Worm (Caenorhabditis elegans): ENCODE data around the gene srh-217.

The srh-217 gene

ce11 chrV:20195451-20196036 is at the start of gene srh-217, which contains the start of gene Y113G7B.28:
srh-217 (minus strand) TSS chrV:20195551.
Y113G7B.28 (plus strand) TSS chrV:20195986.
- TF ChIP-seq lir-3 (tag; optimal IDR thresholded peaks at IDR 0.05; ENCODE audit: poor library complexity): no peak
- TF ChIP-seq tlp-1 (tag; optimal IDR thresholded peaks at IDR 0.05): no peak
- TF ChIP-seq ceh-63 (GFP tag; optimal IDR thresholded peaks at IDR 0.05): no peak
- no peak for TF ChIP-seq nhr-85 (tag)
- no peak for TF ChIP-seq ztf-11 (tag; optimal IDR thresholded peaks at IDR 0.05)
- TF ChIP-seq nhr-237 (tag; optimal IDR thresholded peaks at IDR 0.05): no peak
- TF ChIP-seq efl-1 (optimal IDR thresholded peaks at IDR 0.05): no peak
- peak in 1 of 2 experiments; percentile 57 for TF ChIP-seq efl-1 (GFP tag; optimal IDR thresholded peaks at IDR 0.05 in 1 of 2)

- TF ChIP-seq swsn-7 (tag; optimal IDR thresholded peaks at IDR 0.05) (no peak), ztf-11 (tag; optimal IDR thresholded peaks at IDR 0.05) (no peak), dsc-1 (tag; optimal IDR thresholded peaks at IDR 0.05) (no peak), ets-5 (GFP tag; IDR thresholded peaks at IDR 0.05) (0 out of 2 replicates have a peak, but pooled peaks have one; percentile 63)
Measured at ce11 chrV:20241243-20241862, 46.0 kb upstream of the srh-217 start.

- no peak for TF ChIP-seq isw-1 (GFP tag; IDR thresholded peaks at IDR 0.05)
Measured at ce11 chrV:20237429-20237828, 42.1 kb upstream of the srh-217 start, which contains the start of gene sld-5. sld-5 (minus strand) TSS chrV:20237745.

- TF ChIP-seq egl-13 (tag; optimal IDR thresholded peaks at IDR 0.05): no peak
- TF ChIP-seq ces-1 (GFP tag; optimal IDR thresholded peaks at IDR 0.05): no peak
- TF ChIP-seq hlh-17 (GFP tag; optimal IDR thresholded peaks at IDR 0.05; ENCODE audit: borderline replicate concordance): no peak
- TF ChIP-seq fkh-10 (GFP tag; optimal IDR thresholded peaks at IDR 0.05): no peak
- TF ChIP-seq isw-1 (GFP tag; IDR thresholded peaks at IDR 0.05): no peak
- TF ChIP-seq ceh-90 (tag; optimal IDR thresholded peaks at IDR 0.05): no peak
- TF ChIP-seq snu-23 (GFP tag; optimal IDR thresholded peaks at IDR 0.05): no peak
- no peak for TF ChIP-seq nhr-20 (tag; optimal IDR thresholded peaks at IDR 0.05)
- TF ChIP-seq ets-5 (GFP tag; IDR thresholded peaks at IDR 0.05): no peak
- no peak for TF ChIP-seq dpl-1 (GFP tag; optimal IDR thresholded peaks at IDR 0.05)
- no peak for TF ChIP-seq irx-1 (tag; optimal IDR thresholded peaks at IDR 0.05)
- TF ChIP-seq lin-39 (tag; optimal IDR thresholded peaks at IDR 0.05): no peak
- TF ChIP-seq unc-86 (tag; optimal IDR thresholded peaks at IDR 0.05): no peak
Measured at ce11 chrV:20235231-20235630, 39.9 kb upstream of the srh-217 start.

- no peak for TF ChIP-seq unc-62 (GFP tag; optimal IDR thresholded peaks at IDR 0.05)
- TF ChIP-seq nhr-11 (tag; optimal IDR thresholded peaks at IDR 0.05): no peak
- TF ChIP-seq alr-1 (tag; optimal IDR thresholded peaks at IDR 0.05; ENCODE audit: borderline replicate concordance): no peak
- TF ChIP-seq mep-1 (tag; optimal IDR thresholded peaks at IDR 0.05): no peak
- no peak for TF ChIP-seq C16A3.4 (tag; optimal IDR thresholded peaks at IDR 0.05)
Measured at ce11 chrV:20234439-20234838, 39.1 kb upstream of the srh-217 start.

ce11 chrV:20233743-20234142 is 38.4 kb upstream of the srh-217 start, which contains the start of gene Y113G7B.15:
Y113G7B.15 (minus strand) TSS chrV:20233843.
- TF ChIP-seq ets-5 (GFP tag; IDR thresholded peaks at IDR 0.05) (no peak), irx-1 (tag; optimal IDR thresholded peaks at IDR 0.05) (no peak), ceh-8 (GFP tag; optimal IDR thresholded peaks at IDR 0.05) (no peak)

- TF ChIP-seq lin-35 (GFP tag; optimal IDR thresholded peaks at IDR 0.05): peak in 1 of 2 experiments; percentile 3
- peak; percentile 35 for TF ChIP-seq elt-2 (tag; optimal IDR thresholded peaks at IDR 0.05)
- TF ChIP-seq mab-9 (GFP tag; IDR thresholded peaks at IDR 0.05): no peak
- TF ChIP-seq efl-1 (optimal IDR thresholded peaks at IDR 0.05): no peak
- TF ChIP-seq efl-1 (GFP tag; optimal IDR thresholded peaks at IDR 0.05 in 1 of 2): peak in 1 of 2 experiments; percentile 6
Measured at ce11 chrV:20225312-20225711, 30.0 kb upstream of the srh-217 start.
